Worm (Caenorhabditis elegans) whole organism, L4/young adult: ENCODE measurements around the gene rhy-1.

ENCODE experiments used
- W03F9.2 ChIP-seq: fragments of 150-350 bp; optimal IDR thresholded peaks from 2 replicates; lab custom pipeline; 2014; ENCODE audit warnings: missing biosample characterization, missing genetic modification characterization
- dao-5 ChIP-seq: sonication (generic microtip); optimal IDR thresholded peaks from 2 replicates; lab custom pipeline; 2016; ENCODE audit warnings: missing genotype, missing genetic modification characterization, moderate library complexity, missing compliant biosample characterization
- him-1 ChIP-seq: sonication (generic microtip); optimal IDR thresholded peaks from 2 replicates; lab custom pipeline; 2016; ENCODE audit warnings: missing genotype, missing genetic modification reagents, missing genetic modification characterization, missing compliant biosample characterization

rhy-1 gene

DNA sequence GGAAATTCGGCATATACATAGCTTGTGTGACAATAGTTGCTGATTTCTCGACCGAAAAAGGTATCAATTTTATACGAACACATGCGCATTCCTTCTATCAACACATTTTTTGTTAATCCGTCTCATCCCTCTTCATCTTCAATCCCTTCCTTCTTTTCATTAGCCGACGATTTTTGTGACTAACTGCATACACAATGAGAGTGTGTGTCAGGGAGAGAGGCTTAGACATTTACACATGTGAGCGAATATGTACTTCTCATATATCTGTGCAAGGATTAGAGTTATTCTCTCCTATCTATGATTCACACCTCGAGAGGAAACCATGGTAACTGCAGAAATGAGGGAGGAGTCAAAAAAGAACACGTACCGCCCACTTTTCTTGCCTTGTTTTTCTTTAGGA, 30.8 kb upstream of the rhy-1 start:
- no peak for TF ChIP-seq W03F9.2
- TF ChIP-seq dao-5 = no peak
- TF ChIP-seq him-1 (tag; lab: Kevin White, UChicago) = no peak

DNA sequence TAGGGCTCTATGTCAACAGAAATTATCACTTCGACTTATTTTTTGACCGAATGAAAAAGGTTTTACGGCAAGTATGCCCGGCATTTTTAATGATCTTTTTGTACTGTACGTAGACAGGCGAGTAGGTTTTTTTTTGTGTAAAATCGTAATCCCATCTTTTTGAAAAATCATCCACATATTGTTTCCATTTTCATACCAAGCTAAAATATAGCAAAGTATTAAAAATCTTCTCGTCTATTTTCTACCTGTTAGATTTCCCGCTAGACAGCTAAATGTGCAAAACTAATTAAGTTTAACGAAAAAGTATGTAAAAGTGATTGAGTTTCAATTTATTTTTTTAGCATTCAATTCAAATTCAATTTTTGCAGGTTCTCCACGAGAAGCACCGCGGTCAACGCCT, 29.8 kb upstream of the rhy-1 start, which contains the start of gene C16D2.1:
TSS of gene C16D2.1 (plus strand) at position 301 of the 400 bp plus-strand sequence.
- TF ChIP-seq dao-5 = no peak
- TF ChIP-seq him-1 (tag; lab: Kevin White, UChicago) = no peak
- no peak for TF ChIP-seq W03F9.2

DNA sequence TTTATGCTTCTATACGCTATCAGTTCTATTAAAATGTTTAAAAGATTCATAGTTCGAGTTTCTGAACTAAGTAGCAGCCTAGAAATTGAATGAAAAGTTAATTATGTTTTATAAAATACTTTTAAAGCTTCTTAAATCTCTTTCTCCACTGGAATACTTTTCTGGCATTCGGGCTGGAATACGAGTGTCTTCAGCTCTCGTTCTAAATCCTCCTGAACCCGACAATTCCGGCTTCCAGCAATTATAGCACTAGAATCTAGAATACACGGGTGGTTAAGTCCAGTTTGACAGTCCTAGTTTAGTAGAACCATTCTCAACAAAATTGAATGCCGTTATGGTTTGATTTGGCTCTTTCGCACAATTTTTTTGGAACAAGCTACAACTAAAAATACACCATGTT, 28.8 kb upstream of the rhy-1 start:
- TF ChIP-seq W03F9.2 = no peak
- no peak for TF ChIP-seq dao-5
- no peak for TF ChIP-seq him-1 (tag; lab: Kevin White, UChicago)

DNA sequence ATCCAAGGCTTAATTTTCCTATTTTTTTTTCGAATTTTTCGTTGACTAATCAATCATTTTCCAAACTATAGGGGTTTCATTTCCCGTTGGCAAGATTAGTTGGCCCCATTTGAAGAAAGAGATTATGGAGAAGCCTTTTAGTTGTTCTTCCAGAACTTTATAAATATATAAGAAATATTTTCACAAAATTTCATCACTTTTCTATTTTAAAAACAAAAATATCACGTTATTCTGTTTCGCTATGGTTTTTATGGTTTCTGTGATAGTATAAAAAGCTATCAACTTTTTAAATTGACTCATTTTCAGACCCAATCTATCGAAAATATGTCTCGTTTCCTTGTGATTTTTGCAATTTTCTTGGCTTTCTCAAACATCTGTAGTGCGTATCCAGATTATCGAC, 25.3 kb upstream of the rhy-1 start, which contains the start of gene nlp-78:
TSS of gene nlp-78 (plus strand) at position 301 of the 400 bp plus-strand sequence.
- no peak for TF ChIP-seq W03F9.2
- TF ChIP-seq him-1 (tag; lab: Kevin White, UChicago) = no peak
- no peak for TF ChIP-seq dao-5

DNA sequence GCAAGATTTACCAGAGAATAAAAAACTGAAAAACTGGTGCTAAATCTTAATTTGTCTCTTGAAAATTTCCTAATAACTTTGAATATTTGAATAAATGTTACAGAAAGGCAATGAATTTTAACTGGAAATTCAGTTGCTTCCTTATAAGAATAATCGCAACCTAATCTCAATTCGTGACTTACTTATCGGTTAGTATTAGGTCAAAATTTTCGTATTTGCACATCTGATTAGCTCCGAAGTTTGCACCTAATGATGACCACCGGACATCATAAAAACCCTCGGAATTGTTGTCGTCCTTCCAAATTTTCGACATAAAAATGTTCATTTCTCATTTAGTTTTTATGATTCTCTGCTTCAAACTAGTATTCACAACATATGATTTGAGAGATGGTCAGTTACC, 23.4 kb upstream of the rhy-1 start, which contains the start of gene C16D2.3:
TSS of gene C16D2.3 (plus strand) at position 301 of the 400 bp plus-strand sequence.
- TF ChIP-seq W03F9.2 (no peak), dao-5 (no peak), him-1 (tag; lab: Kevin White, UChicago) (no peak)

DNA sequence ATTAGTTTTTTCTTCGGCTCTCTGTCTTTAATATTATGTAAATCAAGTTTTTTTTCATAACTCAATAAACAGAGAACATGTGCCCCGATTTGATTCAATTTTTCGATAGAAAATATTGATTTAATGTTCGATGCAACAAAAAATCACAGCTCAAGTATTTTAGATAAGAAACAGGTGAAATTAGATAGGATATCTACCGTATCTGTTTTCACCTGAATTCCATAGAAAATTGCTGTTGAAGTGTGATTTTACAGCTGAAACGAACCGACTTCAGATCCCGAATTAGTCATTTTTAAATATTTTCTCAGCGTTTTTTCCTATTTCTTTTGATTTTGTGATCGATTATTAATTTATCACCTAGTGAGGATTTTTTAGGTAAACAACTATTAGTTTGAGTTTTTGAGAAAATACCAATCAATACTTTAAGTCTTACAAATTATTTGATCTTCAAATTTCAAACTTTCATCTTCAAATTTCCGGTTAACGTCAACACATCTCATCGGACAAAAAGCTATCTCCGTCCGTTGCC, 21.9 kb upstream of the rhy-1 start, which contains the start of gene Y9C2UA.1:
TSS of gene Y9C2UA.1 (plus strand) at position 479 of the 529 bp plus-strand sequence.
- no peak for TF ChIP-seq dao-5
- no peak for TF ChIP-seq him-1 (tag; lab: Kevin White, UChicago)
- no peak for TF ChIP-seq W03F9.2

DNA sequence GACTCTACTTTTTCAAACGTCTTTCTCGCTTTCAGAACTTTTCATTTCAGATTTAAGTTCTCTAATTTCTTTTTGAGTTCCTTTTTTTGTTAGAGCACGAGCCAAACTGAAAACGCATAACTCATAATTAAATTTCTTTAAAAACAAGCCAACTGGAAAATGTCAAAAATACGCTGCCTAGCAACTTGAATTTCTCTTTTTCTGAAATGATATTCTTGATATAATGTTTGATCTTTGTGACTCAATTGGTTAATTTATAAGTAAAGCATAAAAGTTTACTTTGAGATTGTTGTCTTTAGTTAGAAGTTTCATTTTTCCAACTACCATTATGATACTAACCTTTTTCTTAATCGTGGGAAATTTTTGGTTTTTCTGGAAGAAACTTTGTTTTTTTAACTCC, 20.1 kb upstream of the rhy-1 start:
- no peak for TF ChIP-seq him-1 (tag; lab: Kevin White, UChicago)
- TF ChIP-seq dao-5 = no peak

DNA sequence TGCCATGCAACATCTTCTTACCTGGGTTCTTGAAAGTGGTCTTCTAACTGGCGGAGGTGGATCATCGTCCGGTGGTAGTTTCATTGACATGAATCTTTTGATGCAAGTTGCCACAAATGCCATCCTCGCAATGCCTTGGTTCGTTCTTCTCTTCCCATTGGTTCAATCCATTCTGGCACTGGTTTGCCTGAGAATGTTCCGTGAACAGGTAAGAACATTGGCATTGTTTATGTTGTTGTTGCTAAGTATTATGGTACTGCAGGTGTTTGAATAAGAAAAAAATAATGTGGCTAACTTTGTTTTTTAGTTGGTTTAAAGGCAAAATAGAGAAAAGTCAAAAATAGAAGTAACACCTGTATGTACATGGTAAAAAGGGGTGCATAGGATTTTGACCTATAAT, 17.4 kb upstream of the rhy-1 start:
- TF ChIP-seq dao-5 (no peak), W03F9.2 (no peak), him-1 (tag; lab: Kevin White, UChicago) (no peak)

DNA sequence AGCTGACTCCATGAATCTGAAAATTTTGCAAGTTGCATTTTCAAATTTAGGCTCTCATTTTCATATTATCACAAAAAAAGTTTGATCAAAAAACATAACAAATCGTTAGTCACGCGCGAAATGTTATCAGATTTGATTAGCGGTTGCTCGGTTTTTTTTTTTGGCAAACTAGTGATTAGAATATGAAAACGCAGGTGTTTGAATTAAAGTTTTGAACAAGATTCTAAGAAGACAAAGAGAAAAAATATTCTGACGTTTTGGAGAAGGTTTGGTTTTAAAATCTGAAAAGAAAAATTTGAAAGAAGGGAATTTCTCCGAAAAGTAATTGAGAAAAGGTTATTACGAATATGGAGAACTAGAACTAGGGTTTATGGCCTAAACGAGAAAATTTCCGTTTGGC, 16.8 kb upstream of the rhy-1 start:
- no peak for TF ChIP-seq dao-5
- no peak for TF ChIP-seq W03F9.2
- TF ChIP-seq him-1 (tag; lab: Kevin White, UChicago) = no peak

DNA sequence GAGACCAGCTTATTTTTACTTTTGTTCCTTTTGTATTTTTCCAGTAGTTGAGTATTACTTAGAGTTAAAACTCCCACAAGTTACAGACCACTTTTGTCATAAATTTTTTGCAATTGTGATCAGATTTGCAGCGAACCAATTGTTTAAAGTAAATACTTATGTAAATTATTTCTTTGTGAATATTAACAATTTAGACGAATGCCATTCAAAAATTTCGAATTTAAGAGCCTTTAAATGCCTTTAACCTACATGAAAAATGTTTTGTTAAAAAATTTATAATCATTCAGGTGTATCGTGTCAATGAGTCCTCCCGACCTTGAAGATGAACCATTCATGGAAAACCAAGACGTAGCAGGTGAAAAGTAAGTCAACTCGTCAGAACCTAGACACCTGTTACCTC, 15.2 kb upstream of the rhy-1 start, which contains the start of gene W07A12.4:
TSS of gene W07A12.4 (plus strand) at position 301 of the 400 bp plus-strand sequence.
- TF ChIP-seq dao-5 = no peak
- TF ChIP-seq W03F9.2 = no peak
- no peak for TF ChIP-seq him-1 (tag; lab: Kevin White, UChicago)

DNA sequence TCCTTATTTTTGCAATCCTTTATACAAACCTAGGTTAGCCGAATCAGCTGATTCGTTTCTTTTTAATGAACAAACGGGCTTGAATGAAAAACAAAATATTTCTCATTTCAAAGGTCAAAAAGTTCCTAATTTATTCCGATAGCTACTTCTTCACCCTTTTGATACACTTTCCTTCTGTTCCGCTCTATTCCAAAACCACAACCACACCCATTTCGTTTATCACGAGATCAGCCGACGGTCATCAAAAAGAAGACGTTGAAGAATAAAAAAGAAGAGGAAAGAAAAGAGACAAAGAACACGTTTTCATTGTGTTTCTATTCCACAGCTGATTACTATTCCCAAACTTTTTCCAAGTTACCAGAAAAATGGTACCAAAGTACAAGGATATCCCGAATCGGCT, 13.1 kb upstream of the rhy-1 start:
- TF ChIP-seq dao-5 = no peak
- TF ChIP-seq him-1 (tag; lab: Kevin White, UChicago) = no peak
- no peak for TF ChIP-seq W03F9.2

DNA sequence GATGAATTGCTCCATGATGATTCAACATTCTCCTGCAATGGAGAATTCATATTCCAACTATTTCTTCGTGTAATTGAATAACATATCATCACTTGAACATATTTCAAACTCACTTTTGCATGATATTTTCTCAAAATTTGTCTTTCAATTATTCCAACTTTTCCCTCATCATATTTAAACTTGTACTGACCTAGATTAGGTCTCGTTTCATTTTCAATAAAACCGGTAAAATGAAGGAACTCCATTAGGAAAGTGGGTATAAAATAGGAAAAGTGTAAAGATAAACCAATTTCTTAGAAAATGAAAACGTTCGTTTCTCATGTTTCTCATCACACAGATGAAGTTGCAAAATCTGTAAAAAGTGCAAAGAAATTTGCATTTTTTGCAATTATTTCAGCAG, 8.9 kb upstream of the rhy-1 start, which contains the start of gene col-78:
TSS of gene col-78 (plus strand) at position 301 of the 400 bp plus-strand sequence.
- TF ChIP-seq him-1 (tag; lab: Kevin White, UChicago) (no peak), dao-5 (no peak), W03F9.2 (no peak)

DNA sequence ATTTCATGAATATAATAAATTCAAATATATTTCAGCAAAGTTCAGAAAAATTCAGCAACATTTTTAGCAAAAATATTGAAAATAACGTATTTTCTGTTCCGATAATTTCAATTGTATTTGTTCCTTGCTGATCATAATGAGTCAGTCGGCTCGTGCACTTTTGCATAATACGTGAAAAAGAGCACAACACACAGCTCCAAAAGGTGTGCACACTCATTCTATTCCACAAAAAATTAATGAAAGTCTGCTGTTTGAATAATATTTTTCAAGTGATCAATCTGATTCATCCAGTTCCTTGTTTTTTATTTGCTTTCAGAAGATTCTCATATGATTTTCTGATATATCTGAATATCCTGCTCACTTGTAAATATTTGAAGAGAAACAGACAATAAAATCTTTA, 6.8 kb upstream of the rhy-1 start:
- no peak for TF ChIP-seq dao-5

DNA sequence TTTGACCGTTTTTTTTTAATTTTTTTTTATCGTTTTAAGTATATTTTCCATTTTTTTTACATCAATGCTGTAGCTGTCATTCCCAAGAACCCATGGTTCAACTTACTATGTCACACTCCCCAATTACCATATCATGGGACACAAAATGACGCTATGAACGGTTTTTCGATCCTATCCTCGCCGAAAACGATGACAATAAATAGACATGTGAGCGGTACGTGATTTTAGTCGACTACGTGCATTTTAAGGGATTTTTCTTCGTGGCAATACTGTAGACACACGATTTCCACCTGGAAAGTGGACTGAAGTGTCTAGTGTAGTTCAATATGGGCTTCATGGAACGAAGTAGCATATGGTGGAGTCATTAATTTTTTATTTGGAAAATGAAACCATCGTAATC, 4.9 kb upstream of the rhy-1 start:
- TF ChIP-seq him-1 (tag; lab: Kevin White, UChicago) (no peak), dao-5 (no peak), W03F9.2 (no peak)

DNA sequence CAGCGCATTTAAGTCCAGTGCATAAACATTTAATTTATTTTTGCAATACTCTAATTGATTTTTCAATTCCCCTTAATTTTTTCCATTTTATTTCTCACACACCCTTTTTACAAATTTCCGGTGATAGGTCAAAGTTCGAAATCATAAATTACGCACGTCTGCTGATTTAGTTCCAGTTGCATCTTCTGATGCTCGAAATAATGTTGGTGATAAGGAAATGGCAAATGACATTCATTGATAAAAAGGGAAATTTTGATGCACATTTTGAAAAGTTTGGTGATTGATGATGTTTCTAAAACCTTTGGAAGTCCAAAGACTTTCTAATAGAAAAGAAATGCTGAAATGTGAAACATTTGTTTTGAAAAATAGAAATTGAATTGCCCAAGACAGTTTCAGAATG, 4.1 kb upstream of the rhy-1 start:
- TF ChIP-seq him-1 (tag; lab: Kevin White, UChicago) (no peak), dao-5 (no peak), W03F9.2 (no peak)

DNA sequence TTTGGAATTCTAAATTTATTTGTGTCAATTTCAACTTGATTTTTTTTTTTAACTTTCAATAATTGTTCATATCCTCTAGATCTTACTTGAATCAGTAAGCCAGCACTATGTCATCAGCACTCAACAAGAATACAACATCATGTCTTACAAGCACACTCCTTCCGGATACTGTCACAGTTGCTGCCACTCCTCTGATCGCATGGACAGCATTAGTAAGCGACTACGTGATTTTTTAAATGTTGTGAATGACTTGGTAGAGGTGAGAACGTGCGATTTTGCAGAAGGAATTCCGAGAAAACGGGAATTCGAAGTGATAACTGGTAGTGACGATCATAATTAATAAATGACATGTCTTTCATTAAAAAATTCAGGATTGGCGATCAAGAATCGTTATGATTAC, 3.1 kb upstream of the rhy-1 start, which contains the start of gene oac-54:
TSS of gene oac-54 (plus strand) at position 83 of the 400 bp plus-strand sequence.
- TF ChIP-seq dao-5 = no peak
- TF ChIP-seq W03F9.2 = no peak
- no peak for TF ChIP-seq him-1 (tag; lab: Kevin White, UChicago)
